Worm (Caenorhabditis elegans) whole organism, L4 larva: ENCODE results near the gene coa-7.

Experiments
- D1046.2 ChIP-seq: fragments of 200-800 bp; sonication (Bioruptor generic); IDR thresholded peaks from 2 replicates; pipeline ENCODE4 v1.3.6; 2022; ENCODE audit warnings: missing genetic modification characterization, missing compliant biosample characterization
- F10B5.3 ChIP-seq: sonication (generic microtip); optimal IDR thresholded peaks from 2 replicates; lab custom pipeline; 2016; ENCODE audit warnings: mild to moderate bottlenecking, missing genetic modification characterization, missing compliant biosample characterization
- F26F4.8 ChIP-seq: fragments of 200-800 bp; sonication (Bioruptor generic); conservative IDR thresholded peaks from 2 replicates; pipeline ENCODE4 v1.3.6; 2022; ENCODE audit warnings: missing genetic modification characterization, missing compliant biosample characterization
- F44E2.7 ChIP-seq: fragments of 200-800 bp; sonication (Bioruptor generic); IDR thresholded peaks from 2 replicates; pipeline ENCODE4 v2.1.2; 2022; ENCODE audit warnings: missing genetic modification characterization, missing compliant biosample characterization
- aly-2 ChIP-seq: sonication (generic microtip); optimal IDR thresholded peaks from 2 replicates; lab custom pipeline; 2018; ENCODE audit warnings: missing biosample characterization, missing genetic modification characterization
- ama-1 ChIP-seq: fragments of 150-350 bp; optimal IDR thresholded peaks from 2 replicates; lab custom pipeline; 2014; ENCODE audit warnings: inconsistent platforms, mixed read lengths
- arid-1 ChIP-seq: fragments of 200-800 bp; sonication (Bioruptor generic); conservative IDR thresholded peaks from 2 replicates; pipeline ENCODE4 v1.3.6; 2022; ENCODE audit warnings: missing genetic modification reagents, missing genetic modification characterization, missing compliant biosample characterization
- attf-4 ChIP-seq: sonication (generic microtip); optimal IDR thresholded peaks from 3 replicates; lab custom pipeline; 2017; ENCODE audit warnings: missing biosample characterization, missing genetic modification characterization
- ceh-20 ChIP-seq: fragments of 200-800 bp; sonication (Bioruptor generic); IDR thresholded peaks from 2 replicates; pipeline ENCODE4 v1.3.6; 2022; ENCODE audit warnings: missing genetic modification reagents, missing genetic modification characterization, missing compliant biosample characterization
- ceh-28 ChIP-seq: fragments of 150-350 bp; optimal IDR thresholded peaks from 2 replicates; lab custom pipeline; 2014; ENCODE audit warnings: missing biosample characterization, missing genetic modification reagents, missing genetic modification characterization
- dmd-8 ChIP-seq: fragments of 200-800 bp; sonication (Bioruptor generic); IDR thresholded peaks from 2 replicates; pipeline ENCODE4 v1.3.6; 2022; ENCODE audit warnings: missing genetic modification characterization, missing compliant biosample characterization
- duxl-1 ChIP-seq: sonication (generic microtip); optimal IDR thresholded peaks from 2 replicates; lab custom pipeline; 2016; ENCODE audit warnings: mild to moderate bottlenecking, missing genetic modification characterization, moderate library complexity, missing compliant biosample characterization; ENCODE audit not compliant: poor library complexity
- dve-1 ChIP-seq: sonication (generic microtip); optimal IDR thresholded peaks from 2 replicates; lab custom pipeline; 2017; ENCODE audit warnings: antibody characterized with exemption, mild to moderate bottlenecking, missing genetic modification characterization, missing compliant biosample characterization; ENCODE audit not compliant: insufficient read depth
- egl-27 ChIP-seq: sonication (generic microtip); optimal IDR thresholded peaks from 3 replicates; lab custom pipeline; 2017; ENCODE audit warnings: missing biosample characterization, missing genetic modification reagents, missing genetic modification characterization
- egl-43 ChIP-seq: fragments of 200-800 bp; sonication (Bioruptor generic); IDR thresholded peaks from 2 replicates; pipeline ENCODE4 v1.3.6; 2022; ENCODE audit warnings: missing genetic modification reagents, missing genetic modification characterization, missing compliant biosample characterization
- fkh-10 ChIP-seq: fragments of 150-350 bp; optimal IDR thresholded peaks from 2 replicates; lab custom pipeline; 2014; ENCODE audit warnings: missing biosample characterization, missing genetic modification reagents, missing genetic modification characterization
- gei-8 ChIP-seq: fragments of 200-800 bp; sonication (Bioruptor generic); optimal IDR thresholded peaks from 2 replicates; lab custom pipeline; 2018; ENCODE audit warnings: mild to moderate bottlenecking, missing genetic modification characterization, missing compliant biosample characterization
- hif-1 ChIP-seq, 2 experiments: sonication (generic microtip); optimal IDR thresholded peaks; 2 replicates each; lab custom pipeline; 2016 to 2017; ENCODE audit warnings: missing compliant biosample characterization in 2 of 2, missing genetic modification characterization in 2 of 2, missing genetic modification reagents in 2 of 2, missing genotype in 2 of 2, mild to moderate bottlenecking in 1 of 2
- hlh-30 ChIP-seq: sonication (generic microtip); optimal IDR thresholded peaks from 2 replicates; lab custom pipeline; 2017; ENCODE audit warnings: antibody characterized with exemption, mild to moderate bottlenecking, missing genetic modification characterization, missing compliant biosample characterization; ENCODE audit not compliant: insufficient read depth
- hmg-1.1 ChIP-seq: fragments of 200-800 bp; sonication (Bioruptor generic); IDR thresholded peaks from 2 replicates; pipeline ENCODE4 v1.3.6; 2022; ENCODE audit warnings: missing genetic modification reagents, missing genetic modification characterization, missing compliant biosample characterization
- lim-7 ChIP-seq: fragments of 200-800 bp; sonication (Bioruptor generic); IDR thresholded peaks from 2 replicates; pipeline ENCODE4 v1.3.6; 2022; ENCODE audit warnings: missing genetic modification characterization, missing compliant biosample characterization
- lin-1 ChIP-seq: fragments of 200-800 bp; sonication (Bioruptor generic); IDR thresholded peaks from 2 replicates; pipeline ENCODE4 v1.3.6; 2022; ENCODE audit warnings: missing genetic modification reagents, missing genetic modification characterization, missing compliant biosample characterization
- lin-15B ChIP-seq: fragments of 150-350 bp; sonication (generic microtip); optimal IDR thresholded peaks from 3 replicates; lab custom pipeline; 2014; ENCODE audit warnings: missing biosample characterization, missing genetic modification characterization
- lin-38 ChIP-seq: fragments of 200-800 bp; sonication (Bioruptor generic); IDR thresholded peaks from 2 replicates; pipeline ENCODE4 v1.3.6; 2022; ENCODE audit warnings: missing genetic modification reagents, missing genetic modification characterization, missing compliant biosample characterization
- lin-39 ChIP-seq: fragments of 150-350 bp; optimal IDR thresholded peaks from 2 replicates; lab custom pipeline; 2014; ENCODE audit warnings: missing biosample characterization, missing genetic modification reagents, missing genetic modification characterization
- lsy-2 ChIP-seq, 2 experiments: fragments of 150-350 bp in 1 of 2; sonication (generic microtip) in 1 of 2; optimal IDR thresholded peaks; 2 replicates each; lab custom pipeline; 2014 to 2017; ENCODE audit warnings: missing biosample characterization in 2 of 2, missing genetic modification characterization in 2 of 2
- mep-1 ChIP-seq: fragments of 150-350 bp; sonication (generic microtip); optimal IDR thresholded peaks from 3 replicates; lab custom pipeline; 2014; ENCODE audit warnings: missing biosample characterization, missing genetic modification characterization
- nhr-10 ChIP-seq: fragments of 150-350 bp; optimal IDR thresholded peaks from 2 replicates; lab custom pipeline; 2014; ENCODE audit warnings: missing biosample characterization, missing genetic modification characterization
- nhr-102 ChIP-seq: sonication (generic microtip); optimal IDR thresholded peaks from 2 replicates; lab custom pipeline; 2016; ENCODE audit warnings: mild to moderate bottlenecking, missing genetic modification characterization, moderate library complexity, missing compliant biosample characterization
- nhr-11 ChIP-seq: fragments of 150-350 bp; optimal IDR thresholded peaks from 2 replicates; lab custom pipeline; 2014; ENCODE audit warnings: missing biosample characterization, missing genetic modification characterization
- nhr-25 ChIP-seq: sonication (generic microtip); optimal IDR thresholded peaks from 2 replicates; lab custom pipeline; 2017; ENCODE audit warnings: missing genetic modification characterization, mild to moderate bottlenecking, missing compliant biosample characterization, antibody characterized with exemption, moderate library complexity, borderline replicate concordance; ENCODE audit not compliant: insufficient read depth
- nhr-42 ChIP-seq: fragments of 200-800 bp; sonication (Bioruptor generic); IDR thresholded peaks from 2 replicates; pipeline ENCODE4 v1.3.6; 2022; ENCODE audit warnings: missing genetic modification characterization, missing compliant biosample characterization
- nhr-48 ChIP-seq: sonication (generic microtip); optimal IDR thresholded peaks from 2 replicates; lab custom pipeline; 2016; ENCODE audit warnings: mild to moderate bottlenecking, missing genetic modification characterization, missing compliant biosample characterization
- nhr-6 ChIP-seq: fragments of 150-350 bp; optimal IDR thresholded peaks from 2 replicates; lab custom pipeline; 2014; ENCODE audit warnings: missing biosample characterization, missing genetic modification characterization
- nhr-76 ChIP-seq: fragments of 150-350 bp; optimal IDR thresholded peaks from 2 replicates; lab custom pipeline; 2014; ENCODE audit warnings: missing biosample characterization, missing genetic modification characterization
- pha-4 ChIP-seq, 2 experiments: fragments of 150-350 bp in 1 of 2; fragments of 200-800 bp in 1 of 2; sonication (Bioruptor generic) in 1 of 2; IDR thresholded peaks in 1 of 2; optimal IDR thresholded peaks in 1 of 2; 2 replicates each; pipeline versions ENCODE4 v1.3.6 to Lab custom; 2014 to 2022; ENCODE audit warnings: missing genetic modification characterization in 2 of 2, missing genetic modification reagents in 2 of 2, missing biosample characterization in 1 of 2, missing compliant biosample characterization in 1 of 2
- sdz-12 ChIP-seq: fragments of 200-800 bp; sonication (Bioruptor generic); optimal IDR thresholded peaks from 2 replicates; lab custom pipeline; 2018; ENCODE audit warnings: mild to moderate bottlenecking, missing genetic modification characterization, missing compliant biosample characterization
- snpc-1.2 ChIP-seq: fragments of 200-800 bp; sonication (Bioruptor generic); IDR thresholded peaks from 2 replicates; pipeline ENCODE4 v1.3.6; 2022; ENCODE audit warnings: missing genetic modification reagents, missing genetic modification characterization, missing compliant biosample characterization
- snpc-4 ChIP-seq: fragments of 150-350 bp; optimal IDR thresholded peaks from 2 replicates; lab custom pipeline; 2014; ENCODE audit warnings: missing biosample characterization, missing genetic modification characterization
- spr-3 ChIP-seq: fragments of 200-800 bp; sonication (Bioruptor generic); optimal IDR thresholded peaks from 2 replicates; lab custom pipeline; 2018; ENCODE audit warnings: mild to moderate bottlenecking, missing genetic modification characterization, missing compliant biosample characterization
- unc-62 ChIP-seq, 3 experiments: fragments of 150-350 bp in 1 of 3; sonication (generic microtip); optimal IDR thresholded peaks in 2 of 3; peaks in 1 of 3; 1 replicate in 1 of 3; 2 replicates in 2 of 3; lab custom pipeline; 2014 to 2017; ENCODE audit warnings: missing biosample characterization in 3 of 3, missing genetic modification characterization in 3 of 3, missing genetic modification reagents in 3 of 3, missing genotype in 1 of 3
- zag-1 ChIP-seq: fragments of 150-350 bp; optimal IDR thresholded peaks from 2 replicates; lab custom pipeline; 2014; ENCODE audit warnings: missing biosample characterization, missing genetic modification characterization
- zfp-3 ChIP-seq: fragments of 200-800 bp; sonication (Bioruptor generic); conservative IDR thresholded peaks from 2 replicates; pipeline ENCODE4 v1.3.6; 2022; ENCODE audit warnings: missing genetic modification reagents, missing genetic modification characterization, missing compliant biosample characterization
- zip-11 ChIP-seq: fragments of 200-800 bp; sonication (Bioruptor generic); IDR thresholded peaks from 2 replicates; pipeline ENCODE4 v1.3.6; 2022; ENCODE audit warnings: missing genetic modification characterization, missing compliant biosample characterization
- ztf-11 ChIP-seq: fragments of 150-350 bp; optimal IDR thresholded peaks from 2 replicates; lab custom pipeline; 2014; ENCODE audit warnings: missing biosample characterization, missing genetic modification characterization

Gene coa-7

DNA sequence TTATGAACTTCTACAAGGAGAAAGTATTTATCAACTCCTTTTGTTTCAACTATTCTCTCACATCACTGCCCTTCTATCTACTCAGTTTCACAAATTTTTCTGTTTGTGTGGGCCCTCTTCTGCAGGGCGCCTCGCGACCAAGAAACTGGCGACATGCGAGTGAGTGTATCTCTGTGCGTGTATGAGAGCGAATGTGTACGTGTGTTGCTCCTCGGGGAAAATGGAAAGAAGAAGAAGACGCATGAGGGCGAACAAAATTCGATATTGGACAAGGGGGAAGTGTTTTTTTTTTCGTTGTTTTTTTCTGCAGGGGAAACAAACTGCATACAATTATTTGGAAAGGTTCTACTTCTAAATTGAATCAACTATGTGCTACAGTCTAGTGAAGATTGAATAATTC, 29.4 kb downstream of the coa-7 start (continued):
- TF ChIP-seq dve-1 (tag; lab: Kevin White, UChicago) (peak; percentile 19), duxl-1 (no peak), zag-1 (no peak), pha-4 (GFP tag; IDR thresholded peaks at IDR 0.05; lab: Robert Waterston, UW) (no peak), pha-4 (tag; optimal IDR thresholded peaks at IDR 0.05; lab: Kevin White, UChicago) (no peak), nhr-48 (tag; lab: Kevin White, UChicago) (no peak), gei-8 (GFP tag; lab: Kevin White, UChicago) (no peak), zip-11 (no peak), egl-43 (GFP tag; lab: Robert Waterston, UW) (0 out of 2 replicates have a peak, but pooled peaks have one; percentile 12), snpc-1.2 (GFP tag; lab: Robert Waterston, UW) (no peak), nhr-102 (tag; lab: Kevin White, UChicago) (no peak)

DNA sequence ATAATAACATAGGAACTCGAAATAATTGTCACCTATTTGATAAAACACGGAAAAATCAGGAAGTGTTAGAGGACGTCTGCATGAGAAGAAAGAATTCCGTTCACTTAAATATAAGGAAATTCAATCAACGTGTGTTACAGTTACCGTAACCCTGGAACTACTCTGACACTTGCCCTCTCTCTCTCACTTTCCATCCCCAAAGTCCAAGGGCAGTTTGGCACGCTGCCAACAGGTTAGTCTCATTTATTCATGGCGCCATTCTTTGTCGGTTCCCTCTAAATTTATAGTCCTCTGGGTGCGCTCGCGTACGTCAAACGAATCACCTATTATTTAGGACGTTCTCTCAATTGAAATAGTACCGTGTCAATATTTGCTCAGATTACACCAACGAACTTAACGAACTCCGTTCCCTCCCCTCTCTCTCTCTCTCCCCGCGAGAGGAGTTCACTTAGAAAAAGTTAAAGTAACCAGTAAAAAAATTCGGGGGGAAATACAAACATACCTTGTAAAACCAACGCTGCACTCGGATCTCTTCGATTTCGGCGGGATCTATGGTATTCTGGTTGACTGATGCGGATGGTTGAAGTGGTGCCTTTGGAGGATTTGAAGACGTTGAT, 30.2 kb downstream of the coa-7 start:
- no peak for TF ChIP-seq egl-27 (tag; lab: Kevin White, UChicago)
- peak in 1 of 2 experiments; percentile 1 for TF ChIP-seq lsy-2 (tag; optimal IDR thresholded peaks at IDR 0.05; lab: Kevin White, UChicago)
- TF ChIP-seq zfp-3 = no peak
- no peak for TF ChIP-seq F26F4.8 (GFP tag; lab: Robert Waterston, UW)
- TF ChIP-seq pha-4 (GFP tag; IDR thresholded peaks at IDR 0.05; lab: Robert Waterston, UW) = no peak
- TF ChIP-seq pha-4 (tag; optimal IDR thresholded peaks at IDR 0.05; lab: Kevin White, UChicago) = peak; percentile 56
- TF ChIP-seq hlh-30 = no peak

DNA sequence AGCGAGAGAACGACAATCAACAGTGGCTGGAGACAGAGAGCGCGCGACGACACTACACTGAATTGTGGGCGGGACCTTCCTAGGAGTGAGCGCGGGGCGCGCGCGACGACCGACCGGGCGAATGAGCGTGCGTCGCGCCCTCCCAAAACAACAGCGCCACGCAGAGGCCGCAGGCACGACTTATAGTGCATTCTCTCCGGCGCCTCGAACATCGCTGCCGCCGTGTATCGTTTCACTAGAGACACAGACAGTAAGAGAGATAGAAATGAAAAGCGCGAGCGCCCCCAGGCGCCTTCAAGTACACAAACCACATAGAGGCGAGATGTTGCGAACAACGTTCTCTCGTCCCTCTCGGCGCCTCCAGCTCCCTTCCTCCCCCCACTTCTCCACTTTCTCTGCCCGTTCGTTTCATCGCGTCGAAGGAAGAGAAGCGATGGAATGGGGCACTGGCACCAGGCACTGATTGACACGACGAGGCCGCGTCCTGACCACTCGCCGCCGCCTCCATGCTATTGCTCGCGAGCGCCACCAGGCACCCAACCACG, 31.0 kb downstream of the coa-7 start:
- TF ChIP-seq spr-3 (peak; percentile 23), lin-38 (GFP tag; lab: Robert Waterston, UW) (peak; percentile 73), arid-1 (GFP tag; lab: Robert Waterston, UW) (no peak), D1046.2 (GFP tag; lab: Robert Waterston, UW) (peak; percentile 67; the same call in 1 of the 2 replicates), attf-4 (tag; lab: Kevin White, UChicago) (no peak), lin-15B (tag; lab: Kevin White, UChicago) (no peak), nhr-11 (tag; lab: Kevin White, UChicago) (peak; percentile 70), unc-62 (GFP tag; optimal IDR thresholded peaks at IDR 0.05 in 1 of 2; lab: Kevin White, UChicago) (peak in 1 of 2 experiments; percentile 70), unc-62 (tag; optimal IDR thresholded peaks at IDR 0.05; lab: Kevin White, UChicago) (no peak), mep-1 (tag; lab: Kevin White, UChicago) (peak; percentile 95), lin-39 (tag; lab: Kevin White, UChicago) (no peak), snpc-4 (tag; lab: Kevin White, UChicago) (no peak), nhr-10 (tag; lab: Kevin White, UChicago) (peak; percentile 90), nhr-6 (tag; lab: Kevin White, UChicago) (peak; percentile 16), sdz-12 (no peak), pha-4 (GFP tag; IDR thresholded peaks at IDR 0.05; lab: Robert Waterston, UW) (peak; percentile 90), pha-4 (tag; optimal IDR thresholded peaks at IDR 0.05; lab: Kevin White, UChicago) (peak; percentile 26), fkh-10 (GFP tag; lab: Kevin White, UChicago) (peak; percentile 21), dmd-8 (GFP tag; lab: Robert Waterston, UW) (0 out of 2 replicates have a peak, but pooled peaks have one; percentile 7), nhr-76 (no peak), aly-2 (tag; lab: Kevin White, UChicago) (no peak), ceh-28 (no peak), F44E2.7 (GFP tag; lab: Robert Waterston, UW) (no peak), lin-1 (GFP tag; lab: Robert Waterston, UW) (no peak; the same call in 1 of the 2 replicates), ama-1 (no peak), ceh-20 (GFP tag; lab: Robert Waterston, UW) (peak; percentile 66), hmg-1.1 (peak; percentile 94), hlh-30 (peak; percentile 88), hif-1 (tag; optimal IDR thresholded peaks at IDR 0.05; lab: Kevin White, UChicago) (peak; percentile 43 to 85), nhr-42 (GFP tag; lab: Robert Waterston, UW) (peak; percentile 63; the same call in 1 of the 2 replicates), ztf-11 (no peak), nhr-25 (tag; lab: Kevin White, UChicago) (peak; percentile 71), F10B5.3 (tag; lab: Kevin White, UChicago) (peak; percentile 19), lim-7 (GFP tag; lab: Robert Waterston, UW) (peak; percentile 32; the same call in 1 of the 2 replicates)
